Worm (Caenorhabditis elegans) whole organism, late embryonic: ENCODE measurements around the gene C01G6.9.

Experiments used
- C38D4.7 ChIP-seq: fragments of 200-800 bp; sonication (Bioruptor generic); optimal IDR thresholded peaks from 2 replicates; lab custom pipeline; 2018; ENCODE audit warnings: mild to moderate bottlenecking, missing genetic modification characterization, moderate library complexity, missing compliant biosample characterization
- F13H6.1 ChIP-seq: sonication (generic microtip); optimal IDR thresholded peaks from 2 replicates; lab custom pipeline; 2016; ENCODE audit warnings: missing genetic modification characterization, missing compliant biosample characterization
- K02D7.2 ChIP-seq: sonication (generic microtip); optimal IDR thresholded peaks from 2 replicates; lab custom pipeline; 2017; ENCODE audit warnings: mild to moderate bottlenecking, missing genetic modification characterization, missing compliant biosample characterization
- K09A11.1 ChIP-seq: sonication (generic microtip); optimal IDR thresholded peaks from 2 replicates; lab custom pipeline; 2017; ENCODE audit warnings: antibody characterized with exemption, mild to moderate bottlenecking, missing genetic modification characterization, missing compliant biosample characterization; ENCODE audit not compliant: insufficient read depth
- T23F11.4 ChIP-seq: fragments of 200-800 bp; sonication (Bioruptor generic); optimal IDR thresholded peaks from 2 replicates; lab custom pipeline; 2018; ENCODE audit warnings: mild to moderate bottlenecking, missing genetic modification characterization, missing compliant biosample characterization
- Y22D7AL.16 ChIP-seq: sonication (generic microtip); optimal IDR thresholded peaks from 2 replicates; lab custom pipeline; 2016; ENCODE audit warnings: missing genetic modification characterization, missing compliant biosample characterization
- ama-1 ChIP-seq: fragments of 150-350 bp; optimal IDR thresholded peaks from 2 replicates; lab custom pipeline; 2014
- ceh-18 ChIP-seq: sonication (generic microtip); optimal IDR thresholded peaks from 2 replicates; lab custom pipeline; 2016; ENCODE audit warnings: missing genetic modification characterization, missing compliant biosample characterization
- ceh-19 ChIP-seq: fragments of 200-800 bp; sonication (Bioruptor generic); optimal IDR thresholded peaks from 2 replicates; lab custom pipeline; 2018; ENCODE audit warnings: mild to moderate bottlenecking, missing genetic modification characterization, missing compliant biosample characterization
- ceh-2 ChIP-seq: sonication (generic microtip); optimal IDR thresholded peaks from 2 replicates; lab custom pipeline; 2016; ENCODE audit warnings: missing genotype, missing genetic modification characterization, missing compliant biosample characterization
- ceh-22 ChIP-seq: sonication (generic microtip); optimal IDR thresholded peaks from 2 replicates; lab custom pipeline; 2017; ENCODE audit warnings: missing biosample characterization, missing genetic modification characterization
- ceh-24 ChIP-seq: sonication (generic microtip); optimal IDR thresholded peaks from 2 replicates; lab custom pipeline; 2016; ENCODE audit warnings: mild to moderate bottlenecking, missing genetic modification characterization, missing compliant biosample characterization
- ceh-30 ChIP-seq: fragments of 150-350 bp; optimal IDR thresholded peaks from 2 replicates; lab custom pipeline; 2014; ENCODE audit warnings: missing biosample characterization, missing genetic modification characterization
- ceh-31 ChIP-seq: sonication (generic microtip); optimal IDR thresholded peaks from 2 replicates; lab custom pipeline; 2016; ENCODE audit warnings: missing genetic modification characterization, missing compliant biosample characterization
- ceh-34 ChIP-seq: sonication (generic microtip); optimal IDR thresholded peaks from 2 replicates; lab custom pipeline; 2016; ENCODE audit warnings: mild to moderate bottlenecking, missing genetic modification characterization, missing compliant biosample characterization
- ceh-6 ChIP-seq: fragments of 200-800 bp; sonication (Bioruptor generic); optimal IDR thresholded peaks from 2 replicates; lab custom pipeline; 2018; ENCODE audit warnings: mild to moderate bottlenecking, missing genetic modification characterization, missing compliant biosample characterization
- che-1 ChIP-seq: sonication (generic microtip); optimal IDR thresholded peaks from 2 replicates; lab custom pipeline; 2016; ENCODE audit warnings: mild to moderate bottlenecking, missing genetic modification characterization, missing compliant biosample characterization
- dmd-4 ChIP-seq: sonication (generic microtip); optimal IDR thresholded peaks from 2 replicates; lab custom pipeline; 2016; ENCODE audit warnings: borderline replicate concordance, missing genetic modification characterization, missing compliant biosample characterization
- dve-1 ChIP-seq: sonication (generic microtip); optimal IDR thresholded peaks from 2 replicates; lab custom pipeline; 2017; ENCODE audit warnings: antibody characterized with exemption, mild to moderate bottlenecking, missing genetic modification characterization, missing compliant biosample characterization
- elt-4 ChIP-seq: sonication (generic microtip); optimal IDR thresholded peaks from 2 replicates; lab custom pipeline; 2016; ENCODE audit warnings: missing genetic modification characterization, missing compliant biosample characterization
- eyg-1 ChIP-seq: sonication (generic microtip); optimal IDR thresholded peaks from 2 replicates; lab custom pipeline; 2016; ENCODE audit warnings: missing genotype, missing genetic modification characterization, missing compliant biosample characterization
- fax-1 ChIP-seq: sonication (generic microtip); optimal IDR thresholded peaks from 2 replicates; lab custom pipeline; 2016; ENCODE audit warnings: missing genotype, missing genetic modification characterization, missing compliant biosample characterization
- hlh-15 ChIP-seq: sonication (generic microtip); optimal IDR thresholded peaks from 2 replicates; lab custom pipeline; 2016; ENCODE audit warnings: missing genetic modification characterization, missing compliant biosample characterization
- hlh-30 ChIP-seq: sonication (generic microtip); optimal IDR thresholded peaks from 2 replicates; lab custom pipeline; 2017; ENCODE audit warnings: antibody characterized with exemption, missing genetic modification characterization, missing compliant biosample characterization; ENCODE audit not compliant: insufficient read depth
- hlh-6 ChIP-seq: sonication (generic microtip); optimal IDR thresholded peaks from 2 replicates; lab custom pipeline; 2016; ENCODE audit warnings: missing genotype, missing genetic modification characterization, missing compliant biosample characterization
- lim-6 ChIP-seq: sonication (generic microtip); optimal IDR thresholded peaks from 2 replicates; lab custom pipeline; 2016; ENCODE audit warnings: missing genetic modification characterization, missing compliant biosample characterization
- lin-11 ChIP-seq: fragments of 200-800 bp; sonication (Bioruptor generic); optimal IDR thresholded peaks from 2 replicates; lab custom pipeline; 2018; ENCODE audit warnings: mild to moderate bottlenecking, missing genetic modification characterization, missing compliant biosample characterization
- madf-2 ChIP-seq: sonication (generic microtip); optimal IDR thresholded peaks from 2 replicates; lab custom pipeline; 2017; ENCODE audit warnings: missing genetic modification characterization, missing compliant biosample characterization
- mec-3 ChIP-seq: sonication (generic microtip); optimal IDR thresholded peaks from 2 replicates; lab custom pipeline; 2016; ENCODE audit warnings: borderline replicate concordance, missing genetic modification characterization, missing compliant biosample characterization
- nfya-1 ChIP-seq: sonication (generic microtip); optimal IDR thresholded peaks from 2 replicates; lab custom pipeline; 2017; ENCODE audit warnings: missing genetic modification characterization, mild to moderate bottlenecking, missing compliant biosample characterization, antibody characterized with exemption, moderate library complexity
- nhr-232 ChIP-seq: sonication (generic microtip); optimal IDR thresholded peaks from 2 replicates; lab custom pipeline; 2016; ENCODE audit warnings: missing genetic modification characterization, missing compliant biosample characterization
- pag-3 ChIP-seq: sonication (generic microtip); optimal IDR thresholded peaks from 2 replicates; lab custom pipeline; 2016; ENCODE audit warnings: missing compliant biosample characterization, missing genetic modification characterization, borderline replicate concordance
- pat-9 ChIP-seq: fragments of 200-800 bp; sonication (Bioruptor generic); optimal IDR thresholded peaks from 2 replicates; lab custom pipeline; 2018; ENCODE audit warnings: mild to moderate bottlenecking, missing genetic modification characterization, moderate library complexity, missing compliant biosample characterization
- pha-2 ChIP-seq: sonication (generic microtip); optimal IDR thresholded peaks from 2 replicates; lab custom pipeline; 2017; ENCODE audit warnings: mild to moderate bottlenecking, missing genetic modification characterization, missing compliant biosample characterization
- pha-4 ChIP-seq: fragments of 150-350 bp; optimal IDR thresholded peaks from 2 replicates; lab custom pipeline; 2018; ENCODE audit warnings: missing biosample characterization, missing genetic modification reagents, missing genetic modification characterization
- pros-1 ChIP-seq: fragments of 150-350 bp; optimal IDR thresholded peaks from 2 replicates; lab custom pipeline; 2014; ENCODE audit warnings: missing biosample characterization, missing genetic modification reagents, missing genetic modification characterization
- ref-2 ChIP-seq: sonication (generic microtip); optimal IDR thresholded peaks from 2 replicates; lab custom pipeline; 2016; ENCODE audit warnings: missing genetic modification characterization, missing compliant biosample characterization
- sdc-2 ChIP-seq: sonication (generic microtip); optimal IDR thresholded peaks from 2 replicates; lab custom pipeline; 2016; ENCODE audit warnings: missing genotype, missing genetic modification characterization, missing compliant biosample characterization
- sox-4 ChIP-seq: sonication (generic microtip); optimal IDR thresholded peaks from 2 replicates; lab custom pipeline; 2017; ENCODE audit warnings: mild to moderate bottlenecking, missing genetic modification characterization, inconsistent platforms, missing compliant biosample characterization
- tbx-2 ChIP-seq: sonication (generic microtip); optimal IDR thresholded peaks from 2 replicates; lab custom pipeline; 2016; ENCODE audit warnings: missing genetic modification characterization, missing compliant biosample characterization
- ttx-3 ChIP-seq: sonication (generic microtip); optimal IDR thresholded peaks from 2 replicates; lab custom pipeline; 2016; ENCODE audit warnings: missing genetic modification reagents, missing genetic modification characterization, missing compliant biosample characterization
- unc-3 ChIP-seq, 2 experiments: fragments of 200-800 bp in 1 of 2; sonication (Bioruptor generic) in 1 of 2; sonication (generic microtip) in 1 of 2; conservative IDR thresholded peaks in 1 of 2; optimal IDR thresholded peaks in 1 of 2; 2 replicates each; pipeline versions ENCODE4 v1.3.6 to Lab custom; 2016 to 2022; ENCODE audit warnings: missing compliant biosample characterization in 2 of 2, missing genetic modification characterization in 2 of 2, missing genetic modification reagents in 1 of 2
- unc-42 ChIP-seq: sonication (generic microtip); optimal IDR thresholded peaks from 2 replicates; lab custom pipeline; 2016; ENCODE audit warnings: missing genotype, missing genetic modification characterization, missing compliant biosample characterization
- unc-55 ChIP-seq: sonication (generic microtip); optimal IDR thresholded peaks from 2 replicates; lab custom pipeline; 2017; ENCODE audit warnings: missing biosample characterization, missing genetic modification reagents, missing genetic modification characterization
- unc-86 ChIP-seq: sonication (generic microtip); optimal IDR thresholded peaks from 2 replicates; lab custom pipeline; 2016; ENCODE audit warnings: missing genetic modification characterization, missing compliant biosample characterization
- zip-5 ChIP-seq: sonication (generic microtip); optimal IDR thresholded peaks from 2 replicates; lab custom pipeline; 2016; ENCODE audit warnings: missing genetic modification characterization, missing compliant biosample characterization

The C01G6.9 gene

DNA sequence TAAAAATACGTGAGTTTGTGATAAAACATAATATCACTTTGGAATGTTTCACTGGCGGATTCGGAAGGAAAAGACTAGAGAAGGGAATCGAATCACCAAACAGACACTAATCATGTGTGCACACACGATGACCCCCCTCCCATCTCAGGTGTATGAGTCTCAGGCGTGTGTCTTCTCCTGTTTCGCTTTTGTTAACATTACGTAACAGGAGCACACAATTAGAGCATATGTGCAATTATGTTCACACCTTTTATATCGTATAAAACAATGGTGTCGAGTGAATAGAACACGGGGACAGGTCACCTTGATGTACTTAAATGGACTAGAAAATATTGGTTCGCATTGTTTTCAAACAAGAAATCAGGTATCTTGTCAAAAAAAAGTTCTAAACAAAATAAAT lies 21.2 kb upstream of the C01G6.9 start:
- no peak for TF ChIP-seq ceh-24 (tag; lab: Kevin White, UChicago)
- TF ChIP-seq hlh-30 (tag; lab: Kevin White, UChicago), result peak; percentile 19
- TF ChIP-seq che-1 (tag; lab: Kevin White, UChicago), result no peak
- TF ChIP-seq F13H6.1 (tag; lab: Kevin White, UChicago), result no peak
- no peak for TF ChIP-seq hlh-15
- no peak for TF ChIP-seq pha-2 (tag; lab: Kevin White, UChicago)
- no peak for TF ChIP-seq nfya-1 (tag; lab: Kevin White, UChicago)
- TF ChIP-seq T23F11.4, result no peak
- TF ChIP-seq lin-11 (tag; lab: Kevin White, UChicago), result no peak
- no peak for TF ChIP-seq hlh-6 (tag; lab: Kevin White, UChicago)
- no peak for TF ChIP-seq ceh-19 (GFP tag; lab: Kevin White, UChicago)
- no peak for TF ChIP-seq nhr-232
- TF ChIP-seq sox-4, result no peak
- no peak for TF ChIP-seq dve-1 (tag; lab: Kevin White, UChicago)
- no peak for TF ChIP-seq ceh-18 (tag; lab: Kevin White, UChicago)
- TF ChIP-seq ceh-31 (tag; lab: Kevin White, UChicago), result peak; percentile 1
- TF ChIP-seq mec-3, result no peak
- TF ChIP-seq ceh-34, result no peak
- no peak for TF ChIP-seq pag-3 (tag; lab: Kevin White, UChicago)
- no peak for TF ChIP-seq fax-1 (tag; lab: Kevin White, UChicago)
- peak; percentile 32 for TF ChIP-seq tbx-2

DNA sequence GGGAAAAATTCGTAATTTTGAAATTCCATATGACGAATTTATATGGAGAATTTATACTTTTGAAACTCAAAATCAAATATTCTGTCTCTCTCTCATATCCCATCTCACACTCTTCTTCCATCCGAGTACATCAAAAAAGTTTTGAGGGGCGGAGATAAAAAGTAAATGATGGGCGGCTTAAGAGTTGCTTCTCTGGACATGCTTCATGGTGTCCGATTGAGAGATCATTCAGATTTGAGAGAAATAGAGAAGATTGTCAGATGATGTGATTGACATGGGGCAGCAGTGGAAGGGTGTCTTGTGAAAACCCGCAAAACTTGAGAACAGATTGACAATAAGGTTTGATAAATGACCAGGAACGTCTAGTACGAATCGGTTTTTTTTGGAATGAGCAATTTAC lies 20.1 kb upstream of the C01G6.9 start:
- TF ChIP-seq unc-42 (tag; lab: Kevin White, UChicago) (peak; percentile 44), eyg-1 (no peak), unc-55 (GFP tag; lab: Kevin White, UChicago) (peak; percentile 99)
- TF ChIP-seq, all 69 proteins: peak for 2

DNA sequence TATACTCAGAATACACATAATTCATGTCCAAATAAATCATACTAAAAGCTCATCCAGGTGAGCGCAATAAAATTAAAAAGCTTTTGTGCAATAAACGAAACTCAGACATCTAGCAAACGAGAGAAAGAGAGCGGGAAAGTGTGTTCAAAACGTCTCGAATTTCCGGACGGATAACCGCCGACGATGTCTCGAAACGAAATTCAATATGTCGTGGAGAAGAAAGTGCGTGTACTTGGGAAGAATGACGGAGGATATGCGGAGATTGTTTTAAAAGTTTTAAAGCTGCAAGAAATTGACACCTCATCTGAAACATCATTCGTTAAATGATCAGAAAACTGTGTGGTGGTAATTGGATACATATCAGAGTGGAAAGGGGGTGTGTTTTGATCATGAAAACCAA lies 19.1 kb upstream of the C01G6.9 start:
- peak; percentile 97 for TF ChIP-seq ceh-34
- TF ChIP-seq pat-9, result no peak
- TF ChIP-seq, all 69 proteins: peak for 1

DNA sequence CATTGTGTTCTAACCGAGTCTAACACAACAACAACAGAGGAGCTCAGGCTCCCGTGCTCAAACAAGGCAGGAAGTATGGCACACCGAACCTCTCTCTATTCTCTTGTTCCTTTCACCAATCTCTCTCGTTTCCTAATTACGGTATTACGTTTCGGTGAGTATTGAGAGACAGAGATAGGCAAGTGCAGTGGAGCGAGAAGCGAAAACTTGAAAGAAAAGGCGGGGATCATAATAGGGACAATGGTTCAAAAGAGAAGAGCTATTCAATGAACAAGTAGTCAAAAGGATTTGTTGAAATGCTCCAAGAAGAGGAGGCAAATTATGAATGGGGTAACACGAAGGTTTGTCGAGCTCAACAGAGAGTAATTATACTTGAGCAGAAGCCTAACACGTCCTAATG lies 17.7 kb upstream of the C01G6.9 start:
- TF ChIP-seq pha-4, result no peak
- no peak for TF ChIP-seq unc-55 (GFP tag; lab: Kevin White, UChicago)
- no peak for TF ChIP-seq K02D7.2
- no peak for TF ChIP-seq fax-1 (tag; lab: Kevin White, UChicago)
- peak; percentile 34 for TF ChIP-seq ceh-2 (tag; lab: Kevin White, UChicago)
- no peak for TF ChIP-seq ceh-18 (tag; lab: Kevin White, UChicago)
- TF ChIP-seq ref-2 (tag; lab: Kevin White, UChicago), result peak; percentile 48
- TF ChIP-seq sdc-2, result no peak
- no peak for TF ChIP-seq K09A11.1 (tag; lab: Kevin White, UChicago)
- TF ChIP-seq madf-2 (tag; lab: Kevin White, UChicago), result no peak
- TF ChIP-seq eyg-1, result no peak
- TF ChIP-seq hlh-30 (tag; lab: Kevin White, UChicago), result no peak
- no peak for TF ChIP-seq unc-86 (tag; lab: Kevin White, UChicago)
- no peak for TF ChIP-seq dmd-4 (tag; lab: Kevin White, UChicago)
- TF ChIP-seq dve-1 (tag; lab: Kevin White, UChicago), result no peak
- TF ChIP-seq zip-5, result no peak
- TF ChIP-seq elt-4 (tag; lab: Kevin White, UChicago), result no peak
- TF ChIP-seq ceh-6, result no peak
- no peak for TF ChIP-seq ttx-3
- no peak for TF ChIP-seq ceh-22 (tag; lab: Kevin White, UChicago)
- TF ChIP-seq ceh-19 (GFP tag; lab: Kevin White, UChicago), result peak; percentile 26
- TF ChIP-seq lim-6, result no peak
- TF ChIP-seq ceh-24 (tag; lab: Kevin White, UChicago), result no peak
- TF ChIP-seq tbx-2, result no peak
- TF ChIP-seq pros-1 (tag; lab: Kevin White, UChicago), result no peak
- no peak for TF ChIP-seq sox-4
- no peak for TF ChIP-seq unc-3 (GFP tag; conservative IDR thresholded peaks at IDR 0.05; lab: Robert Waterston, UW)
- no peak for TF ChIP-seq unc-3 (tag; optimal IDR thresholded peaks at IDR 0.05; lab: Kevin White, UChicago)
- no peak for TF ChIP-seq pha-2 (tag; lab: Kevin White, UChicago)
- no peak for TF ChIP-seq C38D4.7 (GFP tag; lab: Kevin White, UChicago)
- TF ChIP-seq ceh-30, result no peak
- no peak for TF ChIP-seq Y22D7AL.16 (tag; lab: Kevin White, UChicago)
- no peak for TF ChIP-seq ama-1 (lab: Kevin White, UChicago)
